Worm (Caenorhabditis elegans): ENCODE measurements around the gene F25H9.6.

Gene F25H9.6

DNA sequence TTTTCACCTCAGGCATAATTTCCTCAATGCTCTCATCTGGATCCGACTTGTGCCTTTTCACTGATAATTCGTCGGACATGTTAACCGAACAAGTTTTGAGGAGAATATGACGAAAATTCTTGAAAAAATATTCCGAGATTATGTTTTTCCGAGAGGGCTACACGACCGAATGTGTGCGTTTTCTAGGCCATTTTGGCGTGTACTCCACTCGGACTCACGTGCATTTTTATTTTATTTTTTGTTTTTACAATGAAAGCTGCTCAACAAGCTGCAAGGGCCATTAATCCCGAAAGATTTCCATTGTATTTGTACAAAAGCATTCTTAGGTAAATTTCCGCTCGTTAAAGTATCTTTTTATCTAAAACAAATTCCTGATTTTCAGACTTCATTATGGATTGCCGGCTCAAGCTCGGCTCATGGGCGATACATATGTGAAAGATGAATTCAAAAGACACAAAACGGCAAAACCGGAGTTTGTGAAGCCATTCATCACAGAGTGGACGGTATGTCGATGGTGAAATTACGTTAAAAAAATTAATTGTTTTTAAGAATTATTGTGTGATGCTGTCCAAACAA is at the start of gene F25H9.6, which contains the start of gene F25H9.7:
F25H9.6 (minus strand) TSS at position 172 of the 576 bp plus-strand sequence.
F25H9.7 (plus strand) TSS at position 187 of the 576 bp plus-strand sequence.
- peak; percentile 93 for TF ChIP-seq nhr-6 (tag; optimal IDR thresholded peaks at IDR 0.05)
- peak; percentile 83 for TF ChIP-seq ceh-20 (GFP tag; IDR thresholded peaks at IDR 0.05)
- TF ChIP-seq ces-1 (GFP tag; optimal IDR thresholded peaks at IDR 0.05) = no peak
- TF ChIP-seq duxl-1 (tag; optimal IDR thresholded peaks at IDR 0.05; ENCODE audit: poor library complexity) = peak; percentile 88
- peak; percentile 78; the same call in 1 of the 2 replicates for TF ChIP-seq D1046.2 (GFP tag; IDR thresholded peaks at IDR 0.05)
- no peak for TF ChIP-seq set-16 (GFP tag; IDR thresholded peaks at IDR 0.05)
- TF ChIP-seq ZK546.5 (tag; optimal IDR thresholded peaks at IDR 0.05) = no peak
- no peak for TF ChIP-seq php-3 (GFP tag; IDR thresholded peaks at IDR 0.05)
- TF ChIP-seq madf-5 (GFP tag; IDR thresholded peaks at IDR 0.05) = peak in 1 of 2 experiments; percentile 40; a peak in 1 of 4 replicates
- peak; percentile 50; the same call in 1 of the 2 replicates for TF ChIP-seq hmg-1.1 (GFP tag; IDR thresholded peaks at IDR 0.05)
- peak; percentile 81 for TF ChIP-seq rbr-2 (tag; optimal IDR thresholded peaks at IDR 0.05)
- no peak for TF ChIP-seq snpc-4 (tag; optimal IDR thresholded peaks at IDR 0.05)
- peak; percentile 53 for TF ChIP-seq spr-3 (GFP tag; optimal IDR thresholded peaks at IDR 0.05)
- no peak for TF ChIP-seq zfp-2 (tag; optimal IDR thresholded peaks at IDR 0.05)
- TF ChIP-seq unc-62 (GFP tag; optimal IDR thresholded peaks at IDR 0.05 in 1 of 2) = peak in 1 of 2 experiments; percentile 98
- TF ChIP-seq unc-62 (tag; optimal IDR thresholded peaks at IDR 0.05) = no peak
- TF ChIP-seq hlh-11 (tag; optimal IDR thresholded peaks at IDR 0.05) = peak; percentile 66
- TF ChIP-seq madf-9 (GFP tag; conservative IDR thresholded peaks at IDR 0.05) = peak; percentile 93
- no peak for TF ChIP-seq lin-1 (GFP tag; IDR thresholded peaks at IDR 0.05)
- TF ChIP-seq ztf-7 (tag; optimal IDR thresholded peaks at IDR 0.05) = peak; percentile 65
- no peak for TF ChIP-seq skn-1 (tag; optimal IDR thresholded peaks at IDR 0.05)
- peak; percentile 91 for TF ChIP-seq hlh-30 (tag; optimal IDR thresholded peaks at IDR 0.05; ENCODE audit: insufficient read depth)
- TF ChIP-seq ceh-28 (tag; optimal IDR thresholded peaks at IDR 0.05) = no peak
- no peak for TF ChIP-seq aly-2 (tag; optimal IDR thresholded peaks at IDR 0.05)
- TF ChIP-seq nhr-25 (tag; optimal IDR thresholded peaks at IDR 0.05; ENCODE audit: borderline replicate concordance, insufficient read depth) = no peak
- peak; percentile 71 for TF ChIP-seq mxl-3 (GFP tag; optimal IDR thresholded peaks at IDR 0.05)
- TF ChIP-seq pha-4 (GFP tag; IDR thresholded peaks at IDR 0.05) = peak; percentile 36; the same call in 1 of the 2 replicates
- no peak for TF ChIP-seq pha-4 (tag; optimal IDR thresholded peaks at IDR 0.05)
- peak; percentile 78 for TF ChIP-seq T20F7.1 (GFP tag; optimal IDR thresholded peaks at IDR 0.05)
- TF ChIP-seq nhr-28 (tag; optimal IDR thresholded peaks at IDR 0.05) = peak; percentile 13
- peak; percentile 79; the same call in 1 of the 2 replicates for TF ChIP-seq tra-1 (GFP tag; IDR thresholded peaks at IDR 0.05)
- peak; percentile 84 for TF ChIP-seq T26A8.4 (GFP tag; IDR thresholded peaks at IDR 0.05)
- TF ChIP-seq mep-1 (tag; optimal IDR thresholded peaks at IDR 0.05) = peak; percentile 65
- peak; percentile 99 for TF ChIP-seq ZK337.2 (GFP tag; IDR thresholded peaks at IDR 0.05)
- TF ChIP-seq zfp-3 (GFP tag; conservative IDR thresholded peaks at IDR 0.05) = peak; percentile 62; the same call in 1 of the 2 replicates
- peak; percentile 79 for TF ChIP-seq mxl-2 (GFP tag; conservative IDR thresholded peaks at IDR 0.05)
- TF ChIP-seq F37D6.2 (tag; optimal IDR thresholded peaks at IDR 0.05) = peak; percentile 70
- no peak for TF ChIP-seq ama-1 (optimal IDR thresholded peaks at IDR 0.05)
- TF ChIP-seq nhr-111 (GFP tag; optimal IDR thresholded peaks at IDR 0.05) = peak; percentile 45
- TF ChIP-seq mdt-29 (GFP tag; IDR thresholded peaks at IDR 0.05) = peak; percentile 69; the same call in 1 of the 2 replicates
- TF ChIP-seq arid-1 (GFP tag; conservative IDR thresholded peaks at IDR 0.05) = peak; percentile 60; the same call in 1 of the 2 replicates
- TF ChIP-seq zip-2 (tag; optimal IDR thresholded peaks at IDR 0.05) = peak; percentile 11
- TF ChIP-seq hif-1 (tag; optimal IDR thresholded peaks at IDR 0.05) = peak; percentile 2 to 96
- no peak for TF ChIP-seq lin-29 (GFP tag; IDR thresholded peaks at IDR 0.05)
- TF ChIP-seq mdl-1 (tag; optimal IDR thresholded peaks at IDR 0.05) = peak; percentile 72 to 91
- TF ChIP-seq nhr-11 (tag; optimal IDR thresholded peaks at IDR 0.05) = peak; percentile 54
- TF ChIP-seq sdz-12 (GFP tag; optimal IDR thresholded peaks at IDR 0.05) = peak; percentile 93
- TF ChIP-seq dmd-6 (GFP tag; IDR thresholded peaks at IDR 0.05) = peak; percentile 93
- TF ChIP-seq mes-2 (tag; optimal IDR thresholded peaks at IDR 0.05; ENCODE audit: poor library complexity, severe bottlenecking) = peak; percentile 100
- no peak for TF ChIP-seq ztf-11 (tag; optimal IDR thresholded peaks at IDR 0.05)
